Fruit fly (Drosophila melanogaster) Kc167 (cell line): Measurements from ENCODE around the gene CG13285.

Experiments
- Sin3A ChIP-seq: fragments of >200 bp; optimal IDR thresholded peaks from 2 replicates; lab custom pipeline; 2018; ENCODE audit warnings: missing external identifiers
- insv ChIP-seq: fragments of >200 bp; optimal IDR thresholded peaks from 3 replicates; lab custom pipeline; 2018; ENCODE audit warnings: missing external identifiers
- psq ChIP-seq: fragments of >200 bp; optimal IDR thresholded peaks from 2 replicates; lab custom pipeline; 2017; ENCODE audit warnings: missing external identifiers
- ttk ChIP-seq: sonication (Bioruptor generic); optimal IDR thresholded peaks from 2 replicates; lab custom pipeline; 2017; ENCODE audit warnings: missing external identifiers

DNA sequence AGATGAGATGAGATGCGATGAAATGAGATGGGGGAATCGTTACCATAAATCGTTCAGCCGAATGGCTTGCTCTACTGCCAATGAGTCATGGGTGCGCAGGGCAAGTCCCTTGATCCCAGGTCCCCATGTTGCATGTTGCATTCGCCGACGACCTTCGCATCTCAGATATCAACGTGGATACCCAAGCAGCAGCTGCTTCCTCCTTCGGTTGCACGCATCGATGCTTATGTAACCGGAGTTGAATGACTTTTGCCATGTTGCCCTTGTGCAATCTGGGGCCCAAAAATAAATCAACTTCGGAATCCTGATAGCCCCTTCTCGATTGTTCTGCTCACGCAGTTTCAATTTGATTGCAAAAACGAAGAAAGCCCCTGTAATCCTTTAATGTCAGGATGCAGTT is 18.2 kb upstream of the CG13285 start:
- TF ChIP-seq psq (lab: Kevin White, UChicago) (no peak), ttk (no peak), insv (lab: Kevin White, UChicago) (no peak), Sin3A (no peak)
